Fruit fly (Drosophila melanogaster): Measurements from ENCODE around the gene CG42692.

CG42692 gene

DNA sequence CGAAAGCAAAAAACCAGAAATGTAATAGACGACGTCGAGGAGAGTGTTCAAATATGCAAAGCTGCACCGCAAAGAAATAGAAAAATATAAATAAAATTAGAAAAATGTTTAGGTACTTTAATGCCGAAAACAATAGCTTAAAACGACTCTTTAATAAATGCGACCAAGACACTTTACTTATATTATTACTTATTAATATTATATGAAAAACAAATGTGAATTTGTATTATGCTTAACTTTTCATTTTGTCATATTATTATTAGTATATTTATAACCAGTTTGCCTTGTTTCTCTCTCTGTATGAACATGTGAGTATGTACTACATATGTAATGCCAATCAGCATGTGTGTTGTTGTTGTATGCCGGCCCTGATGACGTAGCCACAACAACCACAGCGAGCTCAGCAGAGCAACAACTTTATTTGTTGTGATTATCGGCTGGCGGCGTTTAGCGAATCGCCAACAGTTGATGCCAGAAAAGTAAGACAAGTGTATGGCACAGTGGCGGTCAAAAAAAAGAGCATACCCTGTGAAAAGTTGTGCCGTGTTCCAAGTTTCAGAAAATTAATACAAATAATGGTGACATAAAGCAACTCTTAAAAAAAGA lies 14.3 kb downstream of the CG42692 start (continued):
- TF ChIP-seq Optix (GFP tag; IDR thresholded peaks at IDR 0.05) (peak; percentile 59; the same call in 2 of the 3 replicates), hbn (GFP tag; IDR thresholded peaks at IDR 0.05; ENCODE audit: partially characterized antibody) (0 out of 2 replicates have a peak, but pooled peaks have one; percentile 3), CG17568 (GFP tag; optimal IDR thresholded peaks at IDR 0.05) (peak; percentile 71), Dad (GFP tag; optimal IDR thresholded peaks at IDR 0.05) (peak; percentile 48), CG9876 (GFP tag; optimal IDR thresholded peaks at IDR 0.05) (peak; percentile 52), CG8281 (tag; optimal IDR thresholded peaks at IDR 0.05) (peak; percentile 87), dati (GFP tag; IDR thresholded peaks at IDR 0.05) (peak; percentile 72), ken (GFP tag; IDR thresholded peaks at IDR 0.05) (peak; percentile 50; the same call in 2 of the 3 replicates), otp (GFP tag; IDR thresholded peaks at IDR 0.05) (peak; percentile 54; the same call in 2 of the 3 replicates), CG10979 (tag; optimal IDR thresholded peaks at IDR 0.05) (peak; percentile 94), Hr78 (GFP tag; optimal IDR thresholded peaks at IDR 0.05) (peak in 1 of 2 experiments; percentile 83), CHES-1-like (GFP tag; optimal IDR thresholded peaks at IDR 0.05) (peak; percentile 31), sima (GFP tag; optimal IDR thresholded peaks at IDR 0.05) (no peak), chif (GFP tag; optimal IDR thresholded peaks at IDR 0.05) (peak; percentile 51 to 53), abd-A (tag; optimal IDR thresholded peaks at IDR 0.05) (peak; percentile 46), lilli (GFP tag; optimal IDR thresholded peaks at IDR 0.05) (peak; percentile 61), CG12104 (GFP tag; optimal IDR thresholded peaks at IDR 0.05) (peak; percentile 87), CG11504 (tag; optimal IDR thresholded peaks at IDR 0.05) (peak; percentile 97), lmd (GFP tag; IDR thresholded peaks at IDR 0.05) (peak; percentile 95), BtbVII (GFP tag; optimal IDR thresholded peaks at IDR 0.05) (peak; percentile 97), fru (optimal IDR thresholded peaks at IDR 0.05) (no peak), H2.0 (GFP tag; IDR thresholded peaks at IDR 0.05) (peak; percentile 87), gsb (GFP tag; IDR thresholded peaks at IDR 0.05) (peak; percentile 92), CG7928 (GFP tag; optimal IDR thresholded peaks at IDR 0.05) (peak; percentile 61), Hmr (GFP tag; optimal IDR thresholded peaks at IDR 0.05) (peak; percentile 95), Stat92E (GFP tag; optimal IDR thresholded peaks at IDR 0.05) (peak in 1 of 3 experiments; percentile 50), zfh1 (GFP tag; IDR thresholded peaks at IDR 0.05) (peak; percentile 87), CG3407 (GFP tag; optimal IDR thresholded peaks at IDR 0.05) (peak; percentile 92), fu2 (GFP tag; optimal IDR thresholded peaks at IDR 0.05) (no peak), CG14965 (GFP tag; optimal IDR thresholded peaks at IDR 0.05; ENCODE audit: borderline replicate concordance) (no peak), rib (GFP tag; IDR thresholded peaks at IDR 0.05) (peak; percentile 91), CG17385 (GFP tag; optimal IDR thresholded peaks at IDR 0.05) (peak; percentile 92), luna (GFP tag; optimal IDR thresholded peaks at IDR 0.05) (no peak), CG4820 (GFP tag; optimal IDR thresholded peaks at IDR 0.05) (peak; percentile 73), bowl (GFP tag; IDR thresholded peaks at IDR 0.05) (0 out of 2 replicates have a peak, but pooled peaks have one; percentile 65), gcm2 (GFP tag; optimal IDR thresholded peaks at IDR 0.05) (no peak), oc (tag; optimal IDR thresholded peaks at IDR 0.05) (peak; percentile 96), CG3163 (GFP tag; optimal IDR thresholded peaks at IDR 0.05) (no peak), CG14710 (tag; optimal IDR thresholded peaks at IDR 0.05) (peak; percentile 95), CG2875 (GFP tag; optimal IDR thresholded peaks at IDR 0.05) (peak; percentile 92), Tbp (GFP tag; optimal IDR thresholded peaks at IDR 0.05) (no peak), zfh2 (GFP tag; optimal IDR thresholded peaks at IDR 0.05) (peak; percentile 61), HHEX (GFP tag; optimal IDR thresholded peaks at IDR 0.05) (peak; percentile 91), CG6254 (GFP tag; optimal IDR thresholded peaks at IDR 0.05) (peak; percentile 79), CG8478 (optimal IDR thresholded peaks at IDR 0.05) (no peak), usp (GFP tag; optimal IDR thresholded peaks at IDR 0.05) (no peak), CG10274 (GFP tag; optimal IDR thresholded peaks at IDR 0.05) (peak; percentile 58), cad (GFP tag; optimal IDR thresholded peaks at IDR 0.05) (no peak), gsb-n (tag; optimal IDR thresholded peaks at IDR 0.05) (peak; percentile 95), CG2129 (GFP tag; IDR thresholded peaks at IDR 0.05; ENCODE audit: partially characterized antibody) (no peak)
